Worm (Caenorhabditis elegans): ENCODE measurements around the gene tsen-34.

tsen-34 gene

ce11 chrIV:4210868-4211267 is 32.6 kb downstream of the tsen-34 start (continued):
- no peak for TF ChIP-seq dsc-1 (tag; optimal IDR thresholded peaks at IDR 0.05)
- no peak for TF ChIP-seq nhr-11 (tag; optimal IDR thresholded peaks at IDR 0.05)
- no peak for TF ChIP-seq ama-1 (optimal IDR thresholded peaks at IDR 0.05)
- no peak for TF ChIP-seq fkh-4 (tag; optimal IDR thresholded peaks at IDR 0.05; ENCODE audit: borderline replicate concordance)
- TF ChIP-seq zip-4 (GFP tag; optimal IDR thresholded peaks at IDR 0.05), result no peak

ce11 chrIV:4212733-4213132 is 34.5 kb downstream of the tsen-34 start:
- no peak for TF ChIP-seq ceh-8 (GFP tag; optimal IDR thresholded peaks at IDR 0.05)
- peak in 1 of 2 experiments; percentile 12 for TF ChIP-seq lin-35 (GFP tag; optimal IDR thresholded peaks at IDR 0.05)
- no peak for TF ChIP-seq irx-1 (tag; optimal IDR thresholded peaks at IDR 0.05)
- TF ChIP-seq nhr-71 (tag; optimal IDR thresholded peaks at IDR 0.05), result peak; percentile 10
- TF ChIP-seq hpl-2 (GFP tag; optimal IDR thresholded peaks at IDR 0.05), result no peak
- peak; percentile 68 for TF ChIP-seq elt-2 (tag; optimal IDR thresholded peaks at IDR 0.05)
- peak; percentile 11 for TF ChIP-seq nhr-20 (tag; optimal IDR thresholded peaks at IDR 0.05)

- TF ChIP-seq lin-14 (GFP tag; optimal IDR thresholded peaks at IDR 0.05) (peak; percentile 88), rnt-1 (tag; optimal IDR thresholded peaks at IDR 0.05) (peak; percentile 43), nhr-237 (tag; optimal IDR thresholded peaks at IDR 0.05) (peak; percentile 18), ceh-63 (GFP tag; optimal IDR thresholded peaks at IDR 0.05) (no peak), nhr-47 (tag; optimal IDR thresholded peaks at IDR 0.05) (peak; percentile 62), nhr-19 (GFP tag; conservative IDR thresholded peaks at IDR 0.05) (peak; percentile 34), lin-35 (GFP tag; optimal IDR thresholded peaks at IDR 0.05) (peak; percentile 49 to 68), tbx-2 (tag; optimal IDR thresholded peaks at IDR 0.05) (peak; percentile 32), jun-1 (tag; optimal IDR thresholded peaks at IDR 0.05) (peak; percentile 11), ztf-4 (tag; optimal IDR thresholded peaks at IDR 0.05) (peak; percentile 28), C16A3.4 (tag; optimal IDR thresholded peaks at IDR 0.05) (peak; percentile 51), nhr-11 (tag; optimal IDR thresholded peaks at IDR 0.05) (no peak), lsy-2 (tag; optimal IDR thresholded peaks at IDR 0.05) (peak; percentile 63 to 89), mep-1 (tag; optimal IDR thresholded peaks at IDR 0.05) (peak; percentile 78), fkh-8 (tag; optimal IDR thresholded peaks at IDR 0.05) (peak; percentile 73), isw-1 (GFP tag; IDR thresholded peaks at IDR 0.05) (no peak), hlh-4 (tag; optimal IDR thresholded peaks at IDR 0.05) (no peak), dsc-1 (tag; optimal IDR thresholded peaks at IDR 0.05) (peak; percentile 5), nhr-90 (tag; optimal IDR thresholded peaks at IDR 0.05; ENCODE audit: poor library complexity) (peak; percentile 29), fos-1 (tag; optimal IDR thresholded peaks at IDR 0.05) (peak; percentile 15), dpl-1 (GFP tag; optimal IDR thresholded peaks at IDR 0.05) (peak in 2 of 3 experiments; percentile 24 to 45), nhr-20 (tag; optimal IDR thresholded peaks at IDR 0.05) (peak; percentile 72), blmp-1 (tag; optimal IDR thresholded peaks at IDR 0.05) (peak; percentile 76), ama-1 (optimal IDR thresholded peaks at IDR 0.05) (peak; percentile 63), ets-5 (GFP tag; IDR thresholded peaks at IDR 0.05) (no peak), efl-1 (optimal IDR thresholded peaks at IDR 0.05) (peak; percentile 60 to 78), efl-1 (GFP tag; optimal IDR thresholded peaks at IDR 0.05 in 1 of 2) (peak; percentile 21 to 87), pax-3 (tag; optimal IDR thresholded peaks at IDR 0.05) (peak; percentile 7), skn-1 (tag; optimal IDR thresholded peaks at IDR 0.05) (peak; percentile 100), tlp-1 (tag; optimal IDR thresholded peaks at IDR 0.05) (no peak), mdl-1 (tag; optimal IDR thresholded peaks at IDR 0.05) (peak in 1 of 2 experiments; percentile 81), nhr-71 (tag; optimal IDR thresholded peaks at IDR 0.05) (peak; percentile 78), egl-13 (tag; optimal IDR thresholded peaks at IDR 0.05) (no peak), fkh-10 (GFP tag; optimal IDR thresholded peaks at IDR 0.05) (peak; percentile 52), aha-1 (tag; optimal IDR thresholded peaks at IDR 0.05) (no peak), xbp-1 (tag; optimal IDR thresholded peaks at IDR 0.05) (peak; percentile 10), snu-23 (GFP tag; optimal IDR thresholded peaks at IDR 0.05) (peak; percentile 80), nhr-77 (tag; optimal IDR thresholded peaks at IDR 0.05) (peak; percentile 52), F16B12.6 (tag; optimal IDR thresholded peaks at IDR 0.05) (peak; percentile 39), sup-37 (GFP tag; optimal IDR thresholded peaks at IDR 0.05) (no peak), lin-13 (GFP tag; optimal IDR thresholded peaks at IDR 0.05) (peak; percentile 63), ceh-82 (tag; optimal IDR thresholded peaks at IDR 0.05) (peak; percentile 21 to 61 (median 39)), pqm-1 (tag; optimal IDR thresholded peaks at IDR 0.05) (no peak)
Observed at ce11 chrIV:4215349-4215748, 37.1 kb downstream of the tsen-34 start.

Data from whole organism, L1 larva.